Fruit fly (Drosophila melanogaster) whole organism, adult: Measurements from ENCODE around the gene CG12985.

Source experiments
- CG11617 ChIP-seq: fragments of 200-800 bp; sonication (Bioruptor generic); optimal IDR thresholded peaks from 2 replicates; lab custom pipeline; 2017; ENCODE audit warnings: mild to moderate bottlenecking, missing biosample characterization, missing genetic modification reagents, missing genetic modification characterization
- CG12768 ChIP-seq: fragments of 200-800 bp; sonication (Bioruptor generic); optimal IDR thresholded peaks from 2 replicates; lab custom pipeline; 2017; ENCODE audit warnings: missing biosample characterization, missing genetic modification characterization, mild to moderate bottlenecking, moderate library complexity, missing genetic modification reagents
- CG14711 ChIP-seq: fragments of 200-800 bp; sonication (Bioruptor generic); optimal IDR thresholded peaks from 2 replicates; lab custom pipeline; 2018; ENCODE audit warnings: missing biosample characterization, mild to moderate bottlenecking, missing genetic modification characterization, moderate library complexity
- CG1620 ChIP-seq: fragments of 200-800 bp; sonication (Bioruptor generic); optimal IDR thresholded peaks from 2 replicates; lab custom pipeline; 2016; ENCODE audit warnings: missing biosample characterization, missing genetic modification characterization
- CG33017 ChIP-seq: fragments of 200-800 bp; sonication (Bioruptor generic); optimal IDR thresholded peaks from 2 replicates; lab custom pipeline; 2018; ENCODE audit warnings: missing biosample characterization, mild to moderate bottlenecking, missing genetic modification characterization, moderate library complexity
- CG5204 ChIP-seq: fragments of 200-800 bp; sonication (Bioruptor generic); optimal IDR thresholded peaks from 2 replicates; lab custom pipeline; 2016; ENCODE audit warnings: missing biosample characterization, missing genetic modification characterization
- CG7045 ChIP-seq: fragments of 200-800 bp; sonication (Bioruptor generic); optimal IDR thresholded peaks from 2 replicates; lab custom pipeline; 2017; ENCODE audit warnings: missing biosample characterization, mild to moderate bottlenecking, missing genetic modification characterization
- CG7101 ChIP-seq: fragments of 200-800 bp; sonication (Bioruptor generic); optimal IDR thresholded peaks from 2 replicates; lab custom pipeline; 2018; ENCODE audit warnings: missing biosample characterization, mild to moderate bottlenecking, missing genetic modification characterization, moderate library complexity
- Clk ChIP-seq: fragments of 200-800 bp; sonication (Bioruptor generic); optimal IDR thresholded peaks from 2 replicates; lab custom pipeline; 2017; ENCODE audit warnings: missing biosample characterization, missing genetic modification characterization
- Crg-1 ChIP-seq: fragments of 200-800 bp; sonication (Bioruptor generic); optimal IDR thresholded peaks from 2 replicates; lab custom pipeline; 2016; ENCODE audit warnings: missing biosample characterization, missing genetic modification characterization
- Hr96 ChIP-seq: fragments of 200-800 bp; sonication (Bioruptor generic); optimal IDR thresholded peaks from 2 replicates; lab custom pipeline; 2016; ENCODE audit warnings: missing biosample characterization, missing genetic modification characterization
- Mnt ChIP-seq: fragments of 200-800 bp; sonication (Bioruptor generic); optimal IDR thresholded peaks from 2 replicates; lab custom pipeline; 2016; ENCODE audit warnings: missing biosample characterization, mild to moderate bottlenecking, missing genetic modification characterization
- bab1 ChIP-seq: fragments of 200-800 bp; sonication (Bioruptor generic); optimal IDR thresholded peaks from 3 replicates; lab custom pipeline; 2019; ENCODE audit warnings: missing biosample characterization, mild to moderate bottlenecking, missing genetic modification characterization, moderate library complexity
- cic ChIP-seq: fragments of 200-800 bp; sonication (Bioruptor generic); optimal IDR thresholded peaks from 2 replicates; lab custom pipeline; 2017; ENCODE audit warnings: missing biosample characterization, mild to moderate bottlenecking, missing genetic modification characterization, moderate library complexity
- cnc ChIP-seq, 2 experiments: fragments of >200 bp; optimal IDR thresholded peaks; 2 replicates each; lab custom pipeline; 2017
- kay ChIP-seq: fragments of 200-800 bp; sonication (Bioruptor generic); peaks from one replicate; lab custom pipeline; 2016; ENCODE audit warnings: missing biosample characterization, missing genetic modification characterization, borderline replicate concordance
- ovo ChIP-seq: fragments of 200-800 bp; sonication (Bioruptor generic); optimal IDR thresholded peaks from 2 replicates; lab custom pipeline; 2016; ENCODE audit warnings: missing biosample characterization, missing genetic modification characterization
- pad ChIP-seq: fragments of 200-800 bp; sonication (Bioruptor generic); optimal IDR thresholded peaks from 3 replicates; lab custom pipeline; 2017; ENCODE audit warnings: missing biosample characterization, missing genetic modification characterization, mild to moderate bottlenecking, moderate library complexity, missing genetic modification reagents
- tj ChIP-seq: fragments of 200-800 bp; sonication (Bioruptor generic); optimal IDR thresholded peaks from 3 replicates; lab custom pipeline; 2017; ENCODE audit warnings: missing biosample characterization, mild to moderate bottlenecking, missing genetic modification characterization, moderate library complexity
- toe ChIP-seq: fragments of 200-800 bp; sonication (Bioruptor generic); optimal IDR thresholded peaks from 2 replicates; lab custom pipeline; 2016; ENCODE audit warnings: missing biosample characterization, missing genetic modification characterization

CG12985 gene

DNA sequence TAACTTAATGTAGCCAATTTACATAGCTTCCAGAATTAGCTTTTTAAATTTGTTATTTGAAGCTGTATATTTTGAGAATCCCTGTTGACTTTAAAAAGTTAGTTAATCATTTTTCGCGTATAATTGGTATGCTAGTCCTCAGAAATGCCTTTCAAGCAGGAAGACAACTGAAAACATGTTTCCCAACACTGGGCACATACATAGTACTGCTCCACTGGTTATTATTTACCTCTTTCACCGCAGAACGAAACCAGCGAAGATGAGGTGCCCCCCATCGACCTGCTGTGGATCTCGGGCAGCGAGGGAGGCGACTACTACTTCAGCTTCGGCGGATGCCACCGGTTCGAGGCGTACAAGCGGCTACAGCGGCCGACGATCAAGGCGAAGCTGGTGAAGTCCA lies 25.7 kb upstream of the CG12985 start:
- TF ChIP-seq CG7045 (GFP tag; lab: Kevin White, UChicago) = no peak
- TF ChIP-seq Clk = no peak
- TF ChIP-seq CG11617 (GFP tag; lab: Kevin White, UChicago) = no peak
- no peak for TF ChIP-seq pad (GFP tag; lab: Kevin White, UChicago)
- TF ChIP-seq cnc (optimal IDR thresholded peaks at IDR 0.05; lab: Kevin White, UChicago) = no peak
- TF ChIP-seq Crg-1 (GFP tag; lab: Kevin White, UChicago) = no peak
- TF ChIP-seq CG12768 (GFP tag; lab: Kevin White, UChicago) = no peak
- TF ChIP-seq toe (GFP tag; lab: Kevin White, UChicago) = no peak
- no peak for TF ChIP-seq bab1
- TF ChIP-seq CG1620 (GFP tag; lab: Kevin White, UChicago) = no peak
- no peak for TF ChIP-seq CG5204
- no peak for TF ChIP-seq cic (GFP tag; lab: Kevin White, UChicago)
- no peak for TF ChIP-seq CG14711
- no peak for TF ChIP-seq CG7101 (tag; lab: Kevin White, UChicago)
- no peak for TF ChIP-seq tj (GFP tag; lab: Kevin White, UChicago)
- TF ChIP-seq kay (GFP tag; lab: Kevin White, UChicago) = no peak

dm6 chrX:17860711-17861110 lies 22.8 kb upstream of the CG12985 start, which contains the start of the genes Arp8 and CG6769:
TSS of gene Arp8 (minus strand) at chrX:17860800.
TSS of gene CG6769 (plus strand) at chrX:17861002.
- no peak for TF ChIP-seq cnc (optimal IDR thresholded peaks at IDR 0.05; lab: Kevin White, UChicago)
- no peak for TF ChIP-seq CG5204
- no peak for TF ChIP-seq CG33017
- no peak for TF ChIP-seq CG12768 (GFP tag; lab: Kevin White, UChicago)
- peak; percentile 22 for TF ChIP-seq toe (GFP tag; lab: Kevin White, UChicago)
- TF ChIP-seq Clk = no peak
- TF ChIP-seq Hr96 (GFP tag; lab: Kevin White, UChicago) = no peak
- no peak for TF ChIP-seq cic (GFP tag; lab: Kevin White, UChicago)
- TF ChIP-seq CG1620 (GFP tag; lab: Kevin White, UChicago) = peak; percentile 29
- TF ChIP-seq pad (GFP tag; lab: Kevin White, UChicago) = no peak
- TF ChIP-seq ovo = no peak
- TF ChIP-seq CG7101 (tag; lab: Kevin White, UChicago) = peak; percentile 48
- peak; percentile 54 for TF ChIP-seq CG14711
- peak; percentile 7 for TF ChIP-seq Crg-1 (GFP tag; lab: Kevin White, UChicago)
- peak; percentile 6 for TF ChIP-seq tj (GFP tag; lab: Kevin White, UChicago)
- no peak for TF ChIP-seq CG7045 (GFP tag; lab: Kevin White, UChicago)
- TF ChIP-seq CG11617 (GFP tag; lab: Kevin White, UChicago) = peak; percentile 54
- TF ChIP-seq Mnt (GFP tag; lab: Kevin White, UChicago) = peak; percentile 89
- no peak for TF ChIP-seq kay (GFP tag; lab: Kevin White, UChicago)
- TF ChIP-seq bab1 = peak; percentile 10

dm6 chrX:17865103-17865502 lies 18.4 kb upstream of the CG12985 start:
- TF ChIP-seq Clk (no peak), CG12768 (GFP tag; lab: Kevin White, UChicago) (no peak), cic (GFP tag; lab: Kevin White, UChicago) (no peak), CG33017 (no peak), Mnt (GFP tag; lab: Kevin White, UChicago) (no peak), pad (GFP tag; lab: Kevin White, UChicago) (no peak), Hr96 (GFP tag; lab: Kevin White, UChicago) (no peak), CG14711 (no peak), toe (GFP tag; lab: Kevin White, UChicago) (no peak), ovo (no peak), CG7045 (GFP tag; lab: Kevin White, UChicago) (no peak), tj (GFP tag; lab: Kevin White, UChicago) (no peak), CG1620 (GFP tag; lab: Kevin White, UChicago) (no peak)

dm6 chrX:17870614-17871394 lies 12.7 kb upstream of the CG12985 start:
- no peak for TF ChIP-seq CG14711
- no peak for TF ChIP-seq Clk
- TF ChIP-seq Hr96 (GFP tag; lab: Kevin White, UChicago) = no peak
- no peak for TF ChIP-seq Mnt (GFP tag; lab: Kevin White, UChicago)
- no peak for TF ChIP-seq CG7101 (tag; lab: Kevin White, UChicago)
- no peak for TF ChIP-seq Crg-1 (GFP tag; lab: Kevin White, UChicago)
- TF ChIP-seq CG7045 (GFP tag; lab: Kevin White, UChicago) = no peak

dm6 chrX:17872310-17872709 lies 11.2 kb upstream of the CG12985 start:
- TF ChIP-seq CG14711 (no peak), bab1 (no peak), kay (GFP tag; lab: Kevin White, UChicago) (no peak)

dm6 chrX:17873329-17873728 lies 10.2 kb upstream of the CG12985 start:
- TF ChIP-seq kay (GFP tag; lab: Kevin White, UChicago) (no peak), CG11617 (GFP tag; lab: Kevin White, UChicago) (no peak), CG1620 (GFP tag; lab: Kevin White, UChicago) (no peak), Crg-1 (GFP tag; lab: Kevin White, UChicago) (no peak), cic (GFP tag; lab: Kevin White, UChicago) (no peak), cnc (optimal IDR thresholded peaks at IDR 0.05; lab: Kevin White, UChicago) (no peak), ovo (no peak), CG7101 (tag; lab: Kevin White, UChicago) (no peak), toe (GFP tag; lab: Kevin White, UChicago) (no peak)
